Worm (Caenorhabditis elegans) whole organism, early embryonic: Measurements from ENCODE around the gene anat-1.

ENCODE experiments used
- B0310.2 ChIP-seq: sonication (generic microtip); optimal IDR thresholded peaks from 2 replicates; lab custom pipeline; 2016; ENCODE audit warnings: mild to moderate bottlenecking, missing genetic modification characterization, missing compliant biosample characterization
- aly-1 ChIP-seq: sonication (generic microtip); optimal IDR thresholded peaks from 2 replicates; lab custom pipeline; 2016; ENCODE audit warnings: missing genetic modification characterization, missing compliant biosample characterization
- ama-1 ChIP-seq: fragments of 150-350 bp; optimal IDR thresholded peaks from 2 replicates; lab custom pipeline; 2014
- hmbx-1 ChIP-seq: sonication (generic microtip); optimal IDR thresholded peaks from 2 replicates; lab custom pipeline; 2016; ENCODE audit warnings: mild to moderate bottlenecking, missing genetic modification characterization, missing compliant biosample characterization

- TF ChIP-seq ama-1 (lab: Kevin White, UChicago): no peak
- TF ChIP-seq B0310.2 (tag; lab: Kevin White, UChicago): no peak
- no peak for TF ChIP-seq hmbx-1 (tag; lab: Kevin White, UChicago)
- TF ChIP-seq aly-1: no peak
These were observed 35.9 kb downstream of the anat-1 start, which contains the start of gene C17H12.10 for ce11 chrIV:6806475-6807063.
